Fruit fly (Drosophila melanogaster) whole organism, embryonic: ENCODE results near the gene CG14227.
A peak's percentile ranks its signal among the peaks of the same experiment; 100 is the strongest.

ENCODE experiments used
- Bgb ChIP-seq: fragments of 200-800 bp; sonication (Bioruptor generic); IDR thresholded peaks from 2 replicates; pipeline ENCODE4 v1.3.6; 2022; ENCODE audit warnings: missing biosample characterization, missing genetic modification characterization; ENCODE audit not compliant: partially characterized antibody
- CG10267 ChIP-seq: fragments of 200-800 bp; sonication (Bioruptor generic); optimal IDR thresholded peaks from 2 replicates; lab custom pipeline; 2018; ENCODE audit warnings: missing biosample characterization, mild to moderate bottlenecking, missing genetic modification characterization, moderate library complexity
- CG12071 ChIP-seq: fragments of 200-800 bp; sonication (Bioruptor generic); optimal IDR thresholded peaks from 3 replicates; lab custom pipeline; 2018; ENCODE audit warnings: missing biosample characterization, mild to moderate bottlenecking, missing genetic modification characterization
- CG12155 ChIP-seq: fragments of 200-800 bp; sonication (Bioruptor generic); optimal IDR thresholded peaks from 3 replicates; lab custom pipeline; 2016; ENCODE audit warnings: missing biosample characterization, missing genetic modification characterization
- CG12659 ChIP-seq: fragments of 200-800 bp; sonication (Bioruptor generic); optimal IDR thresholded peaks from 3 replicates; lab custom pipeline; 2017; ENCODE audit warnings: mild to moderate bottlenecking, missing biosample characterization, missing genetic modification reagents, missing genetic modification characterization
- CG13296 ChIP-seq: fragments of 200-800 bp; sonication (Bioruptor generic); optimal IDR thresholded peaks from 3 replicates; lab custom pipeline; 2018; ENCODE audit warnings: missing biosample characterization, mild to moderate bottlenecking, missing genetic modification characterization
- CG13424 ChIP-seq: fragments of 200-800 bp; sonication (Bioruptor generic); optimal IDR thresholded peaks from 2 replicates; lab custom pipeline; 2019; ENCODE audit warnings: missing biosample characterization, mild to moderate bottlenecking, missing genetic modification characterization, moderate library complexity
- CG14014 ChIP-seq: fragments of 200-800 bp; sonication (Bioruptor generic); IDR thresholded peaks from 2 replicates; pipeline ENCODE4 v1.3.6; 2022; ENCODE audit warnings: missing biosample characterization, missing genetic modification characterization
- CG14710 ChIP-seq: fragments of 200-800 bp; sonication (Bioruptor generic); optimal IDR thresholded peaks from 3 replicates; lab custom pipeline; 2019; ENCODE audit warnings: missing biosample characterization, mild to moderate bottlenecking, missing genetic modification characterization, moderate library complexity
- CG17361 ChIP-seq: fragments of 200-800 bp; sonication (Bioruptor generic); IDR thresholded peaks from 3 replicates; pipeline ENCODE4 v1.3.6; 2022; ENCODE audit warnings: missing biosample characterization, missing genetic modification characterization
- CG1832 ChIP-seq: fragments of 200-800 bp; sonication (Bioruptor generic); optimal IDR thresholded peaks from 2 replicates; lab custom pipeline; 2017; ENCODE audit warnings: missing biosample characterization, mild to moderate bottlenecking, missing genetic modification characterization, inconsistent platforms
- CG2120 ChIP-seq: fragments of 200-800 bp; sonication (Bioruptor generic); optimal IDR thresholded peaks from 3 replicates; lab custom pipeline; 2016; ENCODE audit warnings: missing biosample characterization, missing genetic modification characterization
- CG42726 ChIP-seq: fragments of 200-800 bp; sonication (Bioruptor generic); IDR thresholded peaks from 2 replicates; pipeline ENCODE4 v1.3.6; 2022; ENCODE audit warnings: missing biosample characterization, missing genetic modification characterization; ENCODE audit not compliant: partially characterized antibody
- CG5180 ChIP-seq: fragments of 200-800 bp; sonication (Bioruptor generic); optimal IDR thresholded peaks from 3 replicates; lab custom pipeline; 2017; ENCODE audit warnings: missing biosample characterization, missing genetic modification characterization, mild to moderate bottlenecking, moderate library complexity, missing genetic modification reagents
- CG5245 ChIP-seq: fragments of 200-800 bp; sonication (Bioruptor generic); optimal IDR thresholded peaks from 3 replicates; lab custom pipeline; 2016; ENCODE audit warnings: missing biosample characterization, missing genetic modification characterization
- CG6854 ChIP-seq: fragments of 200-800 bp; sonication (Bioruptor generic); optimal IDR thresholded peaks from 3 replicates; lab custom pipeline; 2017; ENCODE audit warnings: missing biosample characterization, mild to moderate bottlenecking, missing genetic modification characterization
- CG7556 ChIP-seq: fragments of 200-800 bp; sonication (Bioruptor generic); optimal IDR thresholded peaks from 2 replicates; lab custom pipeline; 2017; ENCODE audit warnings: missing biosample characterization, mild to moderate bottlenecking, missing genetic modification characterization
- CG8924 ChIP-seq: fragments of 200-800 bp; optimal IDR thresholded peaks from 3 replicates; lab custom pipeline; 2019; ENCODE audit warnings: missing biosample characterization, mild to moderate bottlenecking, missing genetic modification characterization, moderate library complexity
- CG9797 ChIP-seq: fragments of 200-800 bp; sonication (Bioruptor generic); optimal IDR thresholded peaks from 3 replicates; lab custom pipeline; 2018; ENCODE audit warnings: missing biosample characterization, mild to moderate bottlenecking, missing genetic modification characterization
- Dfd ChIP-seq, 2 experiments: fragments of >200 bp; optimal IDR thresholded peaks; 2 replicates each; lab custom pipeline; 2017; ENCODE audit warnings: missing biosample characterization in 2 of 2, missing genetic modification characterization in 2 of 2
- Doc2 ChIP-seq: fragments of 200-800 bp; sonication (Bioruptor generic); IDR thresholded peaks from 2 replicates; pipeline ENCODE4 v1.3.6; 2022; ENCODE audit warnings: missing biosample characterization, missing genetic modification characterization
- HmgD ChIP-seq: fragments of 200-800 bp; sonication (Bioruptor generic); optimal IDR thresholded peaks from 3 replicates; lab custom pipeline; 2016; ENCODE audit warnings: missing biosample characterization, missing genetic modification characterization
- HmgZ ChIP-seq: fragments of 200-800 bp; sonication (Bioruptor generic); optimal IDR thresholded peaks from 2 replicates; lab custom pipeline; 2018; ENCODE audit warnings: missing biosample characterization, mild to moderate bottlenecking, missing genetic modification characterization
- Hmx ChIP-seq: fragments of 200-800 bp; sonication (Bioruptor generic); optimal IDR thresholded peaks from 2 replicates; lab custom pipeline; 2016; ENCODE audit warnings: missing biosample characterization, missing genetic modification characterization
- Hr39 ChIP-seq: fragments of >200 bp; optimal IDR thresholded peaks from 2 replicates; lab custom pipeline; 2017
- MBD-R2 ChIP-seq: fragments of 200-800 bp; sonication (Bioruptor generic); IDR thresholded peaks from 2 replicates; pipeline ENCODE4 v1.3.6; 2022; ENCODE audit warnings: missing biosample characterization, missing genetic modification characterization
- Max ChIP-seq: fragments of 200-800 bp; sonication (Bioruptor generic); optimal IDR thresholded peaks from 2 replicates; lab custom pipeline; 2016; ENCODE audit warnings: missing biosample characterization, mild to moderate bottlenecking, missing genetic modification characterization
- Myb ChIP-seq: fragments of 200-800 bp; sonication (Bioruptor generic); optimal IDR thresholded peaks from 2 replicates; lab custom pipeline; 2016; ENCODE audit warnings: missing biosample characterization, missing genetic modification characterization
- NFAT ChIP-seq: fragments of 200-800 bp; sonication (Bioruptor generic); IDR thresholded peaks from 2 replicates; pipeline ENCODE4 v1.3.6; 2022; ENCODE audit warnings: missing biosample characterization, missing genetic modification characterization
- Opbp ChIP-seq: fragments of 200-800 bp; sonication (Bioruptor generic); IDR thresholded peaks from 3 replicates; pipeline ENCODE4 v1.3.6; 2022; ENCODE audit warnings: missing biosample characterization, missing genetic modification characterization; ENCODE audit not compliant: partially characterized antibody
- Pdp1 ChIP-seq, 2 experiments: fragments of 200-800 bp; sonication (Bioruptor generic); optimal IDR thresholded peaks; 3 replicates each; lab custom pipeline; 2016; ENCODE audit warnings: missing biosample characterization in 2 of 2, missing genetic modification characterization in 2 of 2, mild to moderate bottlenecking in 1 of 2, moderate library complexity in 1 of 2
- Scr ChIP-seq: fragments of 200-800 bp; sonication (Bioruptor generic); IDR thresholded peaks from 2 replicates; pipeline ENCODE4 v1.3.6; 2022; ENCODE audit warnings: missing biosample characterization, missing genetic modification characterization; ENCODE audit not compliant: partially characterized antibody
- Sox100B ChIP-seq: fragments of 200-800 bp; sonication (Bioruptor generic); optimal IDR thresholded peaks from 3 replicates; lab custom pipeline; 2018; ENCODE audit warnings: missing biosample characterization, mild to moderate bottlenecking, missing genetic modification characterization
- crol ChIP-seq: fragments of 200-800 bp; sonication (Bioruptor generic); IDR thresholded peaks from 2 replicates; pipeline ENCODE4 v1.3.6; 2022; ENCODE audit warnings: missing biosample characterization, missing genetic modification characterization
- dmrt11E ChIP-seq: fragments of 200-800 bp; sonication (Bioruptor generic); optimal IDR thresholded peaks from 3 replicates; lab custom pipeline; 2018; ENCODE audit warnings: missing biosample characterization, mild to moderate bottlenecking, missing genetic modification characterization, moderate library complexity
- insv ChIP-seq, 2 experiments: fragments of 200-800 bp; sonication (Bioruptor generic); optimal IDR thresholded peaks; 3 replicates each; lab custom pipeline; 2016 to 2018; ENCODE audit warnings: missing biosample characterization in 2 of 2, missing genetic modification characterization in 2 of 2
- mam ChIP-seq: fragments of 200-800 bp; sonication (Bioruptor generic); optimal IDR thresholded peaks from 3 replicates; lab custom pipeline; 2016; ENCODE audit warnings: missing biosample characterization, missing genetic modification characterization
- oc ChIP-seq: fragments of 200-800 bp; sonication (Bioruptor generic); optimal IDR thresholded peaks from 2 replicates; lab custom pipeline; 2018; ENCODE audit warnings: missing biosample characterization, mild to moderate bottlenecking, missing genetic modification characterization, moderate library complexity
- p53 ChIP-seq: fragments of 200-800 bp; sonication (Bioruptor generic); optimal IDR thresholded peaks from 2 replicates; lab custom pipeline; 2016; ENCODE audit warnings: missing biosample characterization, missing genetic modification characterization
- pan ChIP-seq, 4 experiments: fragments of >200 bp in 3 of 4; fragments of 200-800 bp in 1 of 4; sonication (Bioruptor generic) in 1 of 4; optimal IDR thresholded peaks in 3 of 4; IDR thresholded peaks in 1 of 4; 2 replicates each; pipeline versions ENCODE4 v1.3.6 to Lab custom; 2017 to 2022; ENCODE audit warnings: missing biosample characterization in 2 of 4, missing genetic modification characterization in 2 of 4, mixed read lengths in 1 of 4
- ro ChIP-seq: fragments of 200-800 bp; sonication (Bioruptor generic); IDR thresholded peaks from 2 replicates; pipeline ENCODE4 v1.3.6; 2022; ENCODE audit warnings: missing biosample characterization, missing genetic modification characterization
- row ChIP-seq: fragments of 200-800 bp; sonication (Bioruptor generic); IDR thresholded peaks from 3 replicates; pipeline ENCODE4 v1.3.6; 2022; ENCODE audit warnings: missing biosample characterization, missing genetic modification characterization
- ssp ChIP-seq: fragments of 200-800 bp; sonication (Bioruptor generic); IDR thresholded peaks from 2 replicates; pipeline ENCODE4 v1.3.6; 2022; ENCODE audit warnings: missing biosample characterization, missing genetic modification characterization
- stwl ChIP-seq: fragments of 200-800 bp; sonication (Bioruptor generic); optimal IDR thresholded peaks from 3 replicates; lab custom pipeline; 2018; ENCODE audit warnings: missing biosample characterization, mild to moderate bottlenecking, missing genetic modification characterization, moderate library complexity
- trem ChIP-seq: fragments of 200-800 bp; optimal IDR thresholded peaks from 3 replicates; lab custom pipeline; 2019; ENCODE audit warnings: missing biosample characterization, mild to moderate bottlenecking, missing genetic modification characterization, moderate library complexity
- yki ChIP-seq: fragments of >200 bp; optimal IDR thresholded peaks from 3 replicates; lab custom pipeline; 2018
- zen ChIP-seq: fragments of 200-800 bp; sonication (Bioruptor generic); optimal IDR thresholded peaks from 3 replicates; lab custom pipeline; 2018; ENCODE audit warnings: missing biosample characterization, mild to moderate bottlenecking, missing genetic modification characterization, moderate library complexity
- zfh1 ChIP-seq: fragments of 200-800 bp; sonication (Bioruptor generic); IDR thresholded peaks from 3 replicates; pipeline ENCODE4 v1.3.6; 2022; ENCODE audit warnings: missing biosample characterization, missing genetic modification characterization

The CG14227 gene

dm6 chrX:19683040-19683875, 5.5 kb downstream of the CG14227 start, which contains the start of the genes dome and Ubqn (continued):
- peak; percentile 3; the same call in 1 of the 2 replicates for TF ChIP-seq NFAT
- peak; percentile 78 for TF ChIP-seq CG12155 (GFP tag; lab: Kevin White, UChicago)
- no peak for TF ChIP-seq zfh1 (GFP tag; lab: Robert Waterston, UW)
- no peak for TF ChIP-seq Hmx (GFP tag; lab: Kevin White, UChicago)
- TF ChIP-seq HmgZ (tag; lab: Kevin White, UChicago): peak; percentile 10
- TF ChIP-seq Dfd (GFP tag; optimal IDR thresholded peaks at IDR 0.05; lab: Kevin White, UChicago): no peak
- TF ChIP-seq CG7556: no peak
- peak; percentile 65; the same call in 1 of the 2 replicates for TF ChIP-seq CG42726
- no peak for TF ChIP-seq Sox100B
- TF ChIP-seq trem: peak; percentile 57
- peak; percentile 92 for TF ChIP-seq crol (GFP tag; lab: Robert Waterston, UW)
- TF ChIP-seq Max (GFP tag; lab: Kevin White, UChicago): peak; percentile 1
- TF ChIP-seq Bgb (GFP tag; lab: Robert Waterston, UW): peak; percentile 88
- TF ChIP-seq yki (lab: Kevin White, UChicago): peak; percentile 92
- TF ChIP-seq Hr39 (lab: Kevin White, UChicago): no peak
- TF ChIP-seq CG13296 (GFP tag; lab: Kevin White, UChicago): peak; percentile 23
- TF ChIP-seq ro (GFP tag; lab: Robert Waterston, UW): no peak
- TF ChIP-seq CG6854 (GFP tag; lab: Kevin White, UChicago): peak; percentile 49
- TF ChIP-seq CG12071: peak; percentile 49
- peak; percentile 41 for TF ChIP-seq p53 (GFP tag; lab: Kevin White, UChicago)
- peak; percentile 76 for TF ChIP-seq CG14710 (tag; lab: Kevin White, UChicago)
- TF ChIP-seq oc (tag; lab: Kevin White, UChicago): no peak
- no peak for TF ChIP-seq mam (GFP tag; lab: Kevin White, UChicago)
- peak; percentile 56 for TF ChIP-seq row (GFP tag; lab: Robert Waterston, UW)
- TF ChIP-seq Doc2 (GFP tag; lab: Robert Waterston, UW): no peak
- TF ChIP-seq CG1832 (GFP tag; lab: Kevin White, UChicago): peak; percentile 92
- TF ChIP-seq pan (optimal IDR thresholded peaks at IDR 0.05; lab: Kevin White, UChicago): no peak
- TF ChIP-seq pan (GFP tag; optimal IDR thresholded peaks at IDR 0.05 in 1 of 2, IDR thresholded peaks at IDR 0.05 in 1 of 2): no peak
- peak; percentile 95 for TF ChIP-seq Scr (GFP tag; lab: Robert Waterston, UW)
- TF ChIP-seq CG9797 (GFP tag; lab: Kevin White, UChicago): peak; percentile 98
- peak in 1 of 2 experiments; percentile 36 for TF ChIP-seq Pdp1 (GFP tag; optimal IDR thresholded peaks at IDR 0.05; lab: Kevin White, UChicago)
- TF ChIP-seq zen: peak; percentile 15
- TF ChIP-seq HmgD (GFP tag; lab: Kevin White, UChicago): peak; percentile 1
- TF ChIP-seq ssp (GFP tag; lab: Robert Waterston, UW): no peak; the same call in 1 of the 2 replicates
- TF ChIP-seq CG8924 (tag; lab: Kevin White, UChicago): peak; percentile 36
- TF ChIP-seq Opbp (GFP tag; lab: Robert Waterston, UW): peak; percentile 79; the same call in 2 of the 3 replicates
- peak; percentile 39 for TF ChIP-seq CG2120 (GFP tag; lab: Kevin White, UChicago)
- peak; percentile 13; the same call in 1 of the 2 replicates for TF ChIP-seq CG14014 (GFP tag; lab: Robert Waterston, UW)
- peak; percentile 23 for TF ChIP-seq dmrt11E (tag; lab: Kevin White, UChicago)
- peak; percentile 24; the same call in 1 of the 2 replicates for TF ChIP-seq MBD-R2 (GFP tag; lab: Robert Waterston, UW)
- peak; percentile 68 for TF ChIP-seq Myb (GFP tag; lab: Kevin White, UChicago)
- peak; percentile 23 for TF ChIP-seq CG5180
- TF ChIP-seq CG5245 (GFP tag; lab: Kevin White, UChicago): no peak
- peak; percentile 72 for TF ChIP-seq stwl (tag; lab: Kevin White, UChicago)
- peak; percentile 67; the same call in 2 of the 3 replicates for TF ChIP-seq CG17361
- peak; percentile 3 for TF ChIP-seq CG13424 (tag; lab: Kevin White, UChicago)
- TF ChIP-seq insv (GFP tag; optimal IDR thresholded peaks at IDR 0.05; lab: Kevin White, UChicago): no peak
- peak; percentile 58 for TF ChIP-seq CG10267 (tag; lab: Kevin White, UChicago)
- TF ChIP-seq CG12659: peak; percentile 79
